Fruit fly (Drosophila melanogaster) whole organism: ENCODE data around the gene CG18666.

Source experiments
- CG8478 ChIP-seq: fragments of >200 bp; optimal IDR thresholded peaks from 2 replicates; lab custom pipeline; 2018; ENCODE audit warnings: inconsistent platforms
- Dll ChIP-seq: fragments of >200 bp; optimal IDR thresholded peaks from 2 replicates; lab custom pipeline; 2017
- EcR ChIP-seq, 2 experiments: fragments of >200 bp; optimal IDR thresholded peaks; 2 replicates each; lab custom pipeline; 2017; ENCODE audit warnings: missing biosample characterization in 2 of 2, missing genetic modification characterization in 2 of 2, missing genetic modification reagents in 2 of 2
- pan ChIP-seq: fragments of >200 bp; optimal IDR thresholded peaks from 2 replicates; lab custom pipeline; 2017
- psq ChIP-seq: fragments of >200 bp; optimal IDR thresholded peaks from 2 replicates; lab custom pipeline; 2017
- usp ChIP-seq: fragments of >200 bp; optimal IDR thresholded peaks from 2 replicates; lab custom pipeline; 2017; ENCODE audit warnings: missing biosample characterization, missing genetic modification characterization, mixed read lengths

DNA sequence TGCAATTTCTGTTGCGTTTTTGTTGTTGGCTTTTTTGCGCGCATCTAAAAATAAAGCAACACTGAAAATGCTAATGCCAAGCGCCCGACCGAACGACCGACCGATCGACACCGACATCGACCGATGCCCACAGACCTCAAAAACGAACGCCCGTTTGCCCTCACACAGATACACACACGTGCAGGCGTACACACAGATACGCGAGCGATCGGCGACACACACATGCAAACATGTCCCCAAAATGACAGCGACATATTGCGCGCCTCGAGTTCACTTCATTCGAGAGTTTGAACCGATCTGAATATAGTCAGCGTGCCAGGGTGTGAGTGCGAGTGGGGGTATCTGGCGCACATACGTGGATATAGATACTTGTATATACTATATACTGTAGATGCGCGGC, 26.6 kb downstream of the CG18666 start:
- no peak for TF ChIP-seq psq
- TF ChIP-seq pan (lab: Kevin White, UChicago): no peak
- no peak for TF ChIP-seq EcR (GFP tag; optimal IDR thresholded peaks at IDR 0.05; lab: Kevin White, UChicago)
- TF ChIP-seq CG8478 (lab: Kevin White, UChicago): no peak
- no peak for TF ChIP-seq Dll (lab: Kevin White, UChicago)
- no peak for TF ChIP-seq usp
